Fruit fly (Drosophila melanogaster): ENCODE results near the gene CG9692.
A peak's percentile ranks its signal among the peaks of the same experiment; 100 is the strongest.

- peak; percentile 47 for TF ChIP-seq Sox100B (GFP tag; optimal IDR thresholded peaks at IDR 0.05)
- TF ChIP-seq org-1 (GFP tag; optimal IDR thresholded peaks at IDR 0.05): no peak
- no peak for TF ChIP-seq abd-A (tag; optimal IDR thresholded peaks at IDR 0.05)
- TF ChIP-seq D19B (GFP tag; optimal IDR thresholded peaks at IDR 0.05): no peak
- no peak for TF ChIP-seq tx (GFP tag; optimal IDR thresholded peaks at IDR 0.05)
- no peak for TF ChIP-seq nerfin-2 (GFP tag; IDR thresholded peaks at IDR 0.05; ENCODE audit: partially characterized antibody)
- no peak for TF ChIP-seq Opbp (GFP tag; IDR thresholded peaks at IDR 0.05; ENCODE audit: partially characterized antibody)
Observed at dm6 chr3L:16657014-16657413, 47.8 kb upstream of the CG9692 start.

All from whole organism, embryonic.